Fruit fly (Drosophila melanogaster): ENCODE results near the gene Phf7.
"Not testable (repeated sequence)": the region's sequence is repeated elsewhere in the genome, so short reads cannot be mapped to it uniquely, and the experiment has no call there.

Gene Phf7

dm6 chrX:20147693-20148174 is 17.9 kb downstream of the Phf7 start, which contains the start of gene aspr (continued):
- TF ChIP-seq CG7839 (tag; optimal IDR thresholded peaks at IDR 0.05), result peak; percentile 19
- TF ChIP-seq otp (GFP tag; IDR thresholded peaks at IDR 0.05), result no peak
- peak; percentile 39; the same call in 1 of the 3 replicates for TF ChIP-seq dysf (GFP tag; IDR thresholded peaks at IDR 0.05)
- peak; percentile 50 for TF ChIP-seq CG9932 (GFP tag; IDR thresholded peaks at IDR 0.05)
- peak; percentile 4 for TF ChIP-seq CG7556 (GFP tag; optimal IDR thresholded peaks at IDR 0.05)
- no peak for TF ChIP-seq MTF-1 (GFP tag; optimal IDR thresholded peaks at IDR 0.05; ENCODE audit: borderline replicate concordance)

DNA sequence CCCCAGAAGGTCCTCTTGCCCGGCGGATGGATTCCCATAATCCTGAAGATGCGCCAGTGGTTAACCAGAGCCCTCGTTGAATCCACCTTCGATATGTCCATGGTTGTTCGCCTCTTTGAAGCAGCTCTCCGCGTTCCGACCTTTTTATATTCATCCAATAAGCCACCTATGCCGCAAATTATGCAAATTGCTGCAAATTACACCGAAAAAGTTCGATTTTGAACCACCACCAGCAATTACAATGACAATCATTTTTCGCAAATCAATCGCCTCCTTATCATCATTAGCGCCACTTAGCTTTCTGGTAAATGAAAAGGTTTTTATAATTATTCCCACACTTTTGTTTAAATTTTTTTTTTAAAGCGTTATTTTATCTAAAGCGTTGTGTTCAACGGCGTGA is 22.5 kb downstream of the Phf7 start, which contains the start of gene Or19a:
Gene Or19a, minus strand, starts transcription at position 101 of the 400 bp plus-strand sequence.
- not testable (repeated sequence) for TF ChIP-seq insv (GFP tag; optimal IDR thresholded peaks at IDR 0.05); HLH3B (GFP tag; IDR thresholded peaks at IDR 0.05); CG15479 (GFP tag; optimal IDR thresholded peaks at IDR 0.05)

DNA sequence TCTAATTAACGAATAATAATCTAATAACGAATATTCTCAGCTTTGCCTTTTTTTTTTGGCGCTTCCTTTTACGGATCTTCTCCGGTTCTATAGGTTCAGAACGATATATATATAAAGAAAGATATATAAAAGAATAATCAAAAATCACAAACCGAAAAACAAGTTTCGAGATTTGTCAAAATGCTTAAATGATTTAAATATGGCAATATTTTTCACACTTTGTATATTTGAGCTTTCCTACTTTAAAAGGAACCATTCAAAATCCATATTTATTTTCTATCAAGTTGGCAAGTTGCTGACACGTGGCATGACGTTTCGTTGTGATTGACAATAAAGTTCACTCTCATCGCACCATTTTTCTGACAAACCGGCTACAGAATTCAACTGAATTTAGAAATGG is 24.9 kb downstream of the Phf7 start, which contains the start of gene CG34332:
Gene CG34332, plus strand, starts transcription at position 301 of the 400 bp plus-strand sequence.
- no peak for TF ChIP-seq CG13424 (tag; optimal IDR thresholded peaks at IDR 0.05)
- no peak for TF ChIP-seq CG7372 (GFP tag; IDR thresholded peaks at IDR 0.05)
- no peak for TF ChIP-seq prd (optimal IDR thresholded peaks at IDR 0.05)
- TF ChIP-seq prd (GFP tag; IDR thresholded peaks at IDR 0.05), result no peak
- TF ChIP-seq D19B (GFP tag; optimal IDR thresholded peaks at IDR 0.05), result no peak
- TF ChIP-seq amos (GFP tag; IDR thresholded peaks at IDR 0.05; ENCODE audit: partially characterized antibody), result no peak
- no peak for TF ChIP-seq CG2116 (GFP tag; optimal IDR thresholded peaks at IDR 0.05)
- TF ChIP-seq gt (GFP tag; IDR thresholded peaks at IDR 0.05), result no peak
- TF ChIP-seq CG12299 (tag; optimal IDR thresholded peaks at IDR 0.05), result no peak
- no peak for TF ChIP-seq abd-A (tag; optimal IDR thresholded peaks at IDR 0.05)
- TF ChIP-seq Sin3A (optimal IDR thresholded peaks at IDR 0.05), result no peak
- TF ChIP-seq HHEX (GFP tag; optimal IDR thresholded peaks at IDR 0.05), result no peak
- no peak for TF ChIP-seq CG12071 (GFP tag; optimal IDR thresholded peaks at IDR 0.05)
- no peak for TF ChIP-seq Nf-YA (GFP tag; IDR thresholded peaks at IDR 0.05)
- TF ChIP-seq CG6765 (GFP tag; optimal IDR thresholded peaks at IDR 0.05), result no peak
- TF ChIP-seq tap (tag; optimal IDR thresholded peaks at IDR 0.05), result no peak
- no peak for TF ChIP-seq bowl (GFP tag; IDR thresholded peaks at IDR 0.05)

DNA sequence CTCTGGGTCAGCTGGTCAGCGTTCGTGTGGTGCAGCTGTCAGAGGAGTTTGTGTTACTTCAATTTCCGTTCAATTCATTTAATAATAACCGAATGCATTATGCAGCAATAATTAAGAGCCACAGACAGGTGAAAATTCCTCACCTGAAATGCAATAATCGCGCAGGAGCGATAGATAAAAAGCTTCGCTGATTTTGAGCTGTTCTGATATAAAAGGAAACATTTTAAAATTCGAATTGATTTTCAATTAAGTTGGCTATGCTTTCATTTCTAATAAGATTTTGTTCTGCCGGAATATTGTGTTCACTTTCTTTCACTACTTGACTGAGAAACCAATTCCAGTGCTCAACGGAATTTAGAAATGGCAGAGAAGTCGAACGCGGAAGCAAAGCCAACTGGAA is 26.1 kb downstream of the Phf7 start, which contains the start of gene CG42583:
Gene CG42583, plus strand, starts transcription at position 301 of the 400 bp plus-strand sequence.
- TF ChIP-seq Dll (GFP tag; IDR thresholded peaks at IDR 0.05; ENCODE audit: partially characterized antibody) (no peak), vvl (GFP tag; IDR thresholded peaks at IDR 0.05) (no peak), eyg (GFP tag; optimal IDR thresholded peaks at IDR 0.05) (no peak), CG17186 (GFP tag; optimal IDR thresholded peaks at IDR 0.05) (no peak), CG11093 (GFP tag; IDR thresholded peaks at IDR 0.05) (no peak), Side (GFP tag; optimal IDR thresholded peaks at IDR 0.05) (no peak), nom (GFP tag; optimal IDR thresholded peaks at IDR 0.05) (no peak)

DNA sequence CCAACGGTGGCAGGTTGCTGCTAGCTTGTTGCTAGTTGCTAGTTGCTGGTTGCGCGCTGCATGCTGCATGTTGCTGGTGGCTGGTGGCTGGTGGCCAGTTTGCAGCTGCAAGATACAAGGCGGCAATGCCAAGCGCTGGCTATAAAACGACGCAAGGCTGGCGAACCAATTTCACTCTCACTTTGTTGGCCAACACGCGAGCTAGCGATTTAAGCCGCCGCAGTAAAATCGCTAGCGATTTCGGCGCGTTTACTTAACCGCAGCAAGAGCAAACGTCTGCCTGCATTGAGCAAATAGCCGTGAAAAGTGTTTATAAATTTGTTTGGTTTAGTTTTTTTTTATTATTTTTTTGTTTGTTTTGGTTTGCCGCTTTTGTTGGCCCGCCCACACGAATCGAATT is 32.2 kb downstream of the Phf7 start, which contains the start of gene CG15322:
Gene CG15322, plus strand, starts transcription at position 148 of the 400 bp plus-strand sequence.
- TF ChIP-seq Ravus (GFP tag; IDR thresholded peaks at IDR 0.05) (no peak), Ets65A (GFP tag) (peak; percentile 41), repo (GFP tag; optimal IDR thresholded peaks at IDR 0.05) (no peak), CG8359 (GFP tag; optimal IDR thresholded peaks at IDR 0.05; ENCODE audit: borderline replicate concordance) (peak; percentile 98)
